Worm (Caenorhabditis elegans): ENCODE measurements around the gene nspb-7.

DNA sequence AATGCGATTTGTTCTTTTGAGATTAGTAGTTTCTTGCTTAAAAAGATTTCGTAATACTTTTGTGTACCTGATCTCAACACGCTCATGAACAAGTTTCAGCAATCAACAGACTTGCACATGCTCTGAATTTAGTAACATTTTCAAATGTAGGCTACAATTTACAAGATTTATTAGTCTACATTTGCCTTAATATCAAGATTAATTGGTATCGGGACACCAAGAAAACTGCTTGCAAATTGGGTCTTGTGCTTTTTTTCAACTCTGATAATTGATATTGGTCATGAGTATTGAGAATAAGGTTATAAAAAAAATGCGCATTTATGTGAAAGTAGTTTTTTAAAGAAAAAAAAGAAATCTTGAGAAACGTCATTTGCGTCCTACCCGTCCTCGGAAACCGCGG lies 14.5 kb downstream of the nspb-7 start:
- TF ChIP-seq snpc-4 (tag; optimal IDR thresholded peaks at IDR 0.05) (no peak), mdl-1 (tag; optimal IDR thresholded peaks at IDR 0.05) (no peak), nhr-12 (tag; optimal IDR thresholded peaks at IDR 0.05) (no peak), lin-11 (tag; optimal IDR thresholded peaks at IDR 0.05) (no peak), elt-3 (tag; optimal IDR thresholded peaks at IDR 0.05) (no peak), aly-2 (tag; optimal IDR thresholded peaks at IDR 0.05) (no peak)

All from whole organism, L2 larva.